4 fruit fly cellular contexts compared by ENCODE assay signal in the genomic region with DNA sequence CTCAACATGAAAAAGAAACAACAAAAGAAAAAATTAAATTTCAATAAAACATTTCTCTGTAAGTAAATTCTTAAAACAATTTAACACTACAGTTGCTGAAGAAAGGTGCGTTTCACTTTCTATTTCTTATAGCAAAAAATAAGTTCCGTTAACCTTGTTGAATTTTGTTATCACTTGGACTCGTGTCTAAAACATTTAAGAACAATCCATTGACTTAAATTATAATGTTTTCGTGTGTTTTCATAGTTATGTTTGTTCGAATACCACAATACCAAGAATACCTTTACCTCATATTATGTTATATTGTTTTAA.
A peak's percentile ranks its signal among the peaks of the same experiment; 100 is the strongest.
TF ChIP-seq lines count a peak whose summit lies in the region.

No protein-coding gene starts in this region.

- TF ChIP-seq CTCF in whole organism, embryonic (GFP tag; optimal IDR thresholded peaks at IDR 0.05; lab: Kevin White, UChicago) = no peak

TF ChIP-seq in whole organism, embryonic, 481 proteins besides CTCF, POLR2A, EP300 and RAD21 (continues in another document):
- TF ChIP-seq maf-S (GFP tag; optimal IDR thresholded peaks at IDR 0.05; lab: Kevin White, UChicago) (no peak), dmrt99B (tag; optimal IDR thresholded peaks at IDR 0.05; lab: Kevin White, UChicago) (peak; percentile 7), sens (GFP tag; lab: Kevin White, UChicago) (peak; percentile 30), tio (GFP tag; optimal IDR thresholded peaks at IDR 0.05; lab: Kevin White, UChicago) (peak; percentile 43), CG34376 (GFP tag; optimal IDR thresholded peaks at IDR 0.05; lab: Kevin White, UChicago) (no peak), CG14050 (GFP tag; IDR thresholded peaks at IDR 0.05; lab: Robert Waterston, UW) (no peak), Elba2 (GFP tag; optimal IDR thresholded peaks at IDR 0.05; lab: Kevin White, UChicago) (no peak), pan (optimal IDR thresholded peaks at IDR 0.05; lab: Kevin White, UChicago) (no peak), pan (GFP tag; optimal IDR thresholded peaks at IDR 0.05 in 1 of 2, IDR thresholded peaks at IDR 0.05 in 1 of 2) (peak in 1 of 2 experiments; percentile 36), Antp (GFP tag; optimal IDR thresholded peaks at IDR 0.05; lab: Kevin White, UChicago) (no peak), luna (GFP tag; optimal IDR thresholded peaks at IDR 0.05; lab: Kevin White, UChicago) (no peak), slbo (GFP tag; IDR thresholded peaks at IDR 0.05; lab: Robert Waterston, UW) (peak; percentile 27; the same call in 1 of the 2 replicates), Hr39 (optimal IDR thresholded peaks at IDR 0.05; lab: Kevin White, UChicago) (no peak), pzg (GFP tag; optimal IDR thresholded peaks at IDR 0.05; lab: Kevin White, UChicago) (no peak), H15 (GFP tag; IDR thresholded peaks at IDR 0.05; lab: Robert Waterston, UW) (no peak), dimm (GFP tag; IDR thresholded peaks at IDR 0.05; lab: Robert Waterston, UW) (no peak), CG3726 (GFP tag; IDR thresholded peaks at IDR 0.05; lab: Robert Waterston, UW) (no peak), CG33557 (GFP tag; optimal IDR thresholded peaks at IDR 0.05; lab: Kevin White, UChicago) (no peak), corto (GFP tag; optimal IDR thresholded peaks at IDR 0.05; lab: Kevin White, UChicago) (no peak), CG6689 (GFP tag; IDR thresholded peaks at IDR 0.05; lab: Robert Waterston, UW) (0 out of 2 replicates have a peak, but pooled peaks have one; percentile 7), dan (GFP tag; IDR thresholded peaks at IDR 0.05; lab: Robert Waterston, UW) (no peak), Dfd (GFP tag; optimal IDR thresholded peaks at IDR 0.05; lab: Kevin White, UChicago) (no peak), CG7357 (GFP tag; IDR thresholded peaks at IDR 0.05; lab: Robert Waterston, UW) (no peak)

TF ChIP-seq in whole organism, prepupa, 60 proteins besides CTCF, POLR2A, EP300 and RAD21:
- no peak for TF ChIP-seq CG3919 (GFP tag; optimal IDR thresholded peaks at IDR 0.05; lab: Kevin White, UChicago)
- peak in 1 of 2 experiments; percentile 39 for TF ChIP-seq salr (GFP tag; optimal IDR thresholded peaks at IDR 0.05; lab: Kevin White, UChicago)
- peak; percentile 74 for TF ChIP-seq svp (GFP tag; lab: Kevin White, UChicago)
- TF ChIP-seq Hr39 (GFP tag; optimal IDR thresholded peaks at IDR 0.05; lab: Kevin White, UChicago) = peak; percentile 10
- peak; percentile 56 for TF ChIP-seq Eip78C (GFP tag; lab: Kevin White, UChicago)
- TF ChIP-seq Hr38 (GFP tag; optimal IDR thresholded peaks at IDR 0.05; lab: Kevin White, UChicago) = no peak
- TF ChIP-seq lz (GFP tag; optimal IDR thresholded peaks at IDR 0.05; lab: Kevin White, UChicago) = no peak

TF ChIP-seq in whole organism, pupa, 21 proteins besides CTCF, POLR2A, EP300 and RAD21:
- TF ChIP-seq fd96Ca (GFP tag; IDR thresholded peaks at IDR 0.05; lab: Robert Waterston, UW) (no peak), CG15710 (tag; optimal IDR thresholded peaks at IDR 0.05; lab: Kevin White, UChicago) (peak; percentile 12)

TF ChIP-seq in whole organism, wandering third instar larva, 38 proteins besides CTCF, POLR2A, EP300 and RAD21:
- no peak for TF ChIP-seq brk (GFP tag; optimal IDR thresholded peaks at IDR 0.05; lab: Kevin White, UChicago)
- no peak for TF ChIP-seq CrebA (GFP tag; optimal IDR thresholded peaks at IDR 0.05; lab: Kevin White, UChicago; ENCODE audit: borderline replicate concordance)
- TF ChIP-seq Dfd (GFP tag; optimal IDR thresholded peaks at IDR 0.05; lab: Kevin White, UChicago) = peak; percentile 38
- TF ChIP-seq ey (GFP tag; optimal IDR thresholded peaks at IDR 0.05; lab: Kevin White, UChicago) = no peak
- TF ChIP-seq tai (GFP tag; optimal IDR thresholded peaks at IDR 0.05; lab: Kevin White, UChicago) = no peak
- TF ChIP-seq br (GFP tag; optimal IDR thresholded peaks at IDR 0.05; lab: Kevin White, UChicago) = no peak
TF ChIP-seq in whole organism, wandering third instar larva: peak in this region for 1.

Comparison
In these comparisons a context has a peak if more than half of its experiments do, and no peak if none do; other contexts are left out.
1. Of the 7 proteins assayed by ChIP-seq in both whole organism, embryonic and whole organism, prepupa: peak only in whole organism, embryonic: none; only in whole organism, prepupa: Hr39; in both: none; in neither: 6.